Worm (Caenorhabditis elegans): ENCODE data around the gene E02C12.11.

E02C12.11 gene

DNA sequence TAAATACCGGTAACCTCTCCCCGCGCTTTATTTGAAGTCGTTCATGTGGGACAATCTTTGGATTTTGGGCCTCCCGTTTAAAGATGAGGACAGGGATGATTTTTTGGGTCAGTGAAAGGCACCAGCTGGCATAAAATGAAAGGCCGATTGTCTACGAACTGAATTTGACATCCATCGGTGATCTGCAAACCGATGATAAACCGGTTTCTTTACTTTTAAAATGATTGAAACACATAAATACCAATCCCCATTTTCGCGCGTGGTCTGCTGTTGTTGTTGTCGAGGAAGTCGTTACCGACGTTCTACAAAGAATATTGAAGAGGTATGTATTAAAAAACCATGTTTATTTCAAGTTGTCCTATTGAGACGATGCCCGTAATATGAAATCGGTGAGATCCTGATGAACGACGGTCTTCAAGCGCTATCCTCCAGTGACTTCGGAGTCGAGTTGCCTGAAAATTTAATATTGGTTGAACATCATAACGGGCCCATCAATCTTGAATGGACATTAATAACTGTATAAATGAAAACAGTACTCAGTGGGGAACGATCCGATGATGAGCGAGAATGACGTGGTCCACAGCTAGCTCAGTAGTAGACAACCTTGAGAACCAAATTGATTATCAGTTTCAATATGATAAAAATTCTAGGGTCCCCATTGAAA is 36.6 kb downstream of the E02C12.11 start:
- no peak for TF ChIP-seq unc-62 (GFP tag; optimal IDR thresholded peaks at IDR 0.05)

DNA sequence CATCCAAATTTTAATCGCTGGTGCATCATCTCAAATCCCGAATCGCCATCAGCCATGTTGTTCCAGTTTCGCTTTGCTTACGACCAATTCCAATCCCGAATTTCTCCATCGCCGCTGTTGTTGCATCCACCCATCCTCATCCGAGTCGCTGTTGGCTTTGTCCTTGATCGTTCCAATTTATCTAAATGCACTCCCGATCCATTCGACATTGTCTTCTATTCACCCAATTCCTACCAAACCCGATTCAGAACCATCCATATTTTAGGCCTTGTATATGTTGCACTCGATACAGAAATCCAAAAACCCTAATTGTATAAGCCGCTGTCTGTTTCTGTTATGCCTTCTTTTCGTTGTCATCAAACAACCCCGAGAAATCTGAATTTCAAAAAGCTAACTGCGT is 39.4 kb downstream of the E02C12.11 start:
- TF ChIP-seq unc-62 (GFP tag; optimal IDR thresholded peaks at IDR 0.05) = no peak

DNA sequence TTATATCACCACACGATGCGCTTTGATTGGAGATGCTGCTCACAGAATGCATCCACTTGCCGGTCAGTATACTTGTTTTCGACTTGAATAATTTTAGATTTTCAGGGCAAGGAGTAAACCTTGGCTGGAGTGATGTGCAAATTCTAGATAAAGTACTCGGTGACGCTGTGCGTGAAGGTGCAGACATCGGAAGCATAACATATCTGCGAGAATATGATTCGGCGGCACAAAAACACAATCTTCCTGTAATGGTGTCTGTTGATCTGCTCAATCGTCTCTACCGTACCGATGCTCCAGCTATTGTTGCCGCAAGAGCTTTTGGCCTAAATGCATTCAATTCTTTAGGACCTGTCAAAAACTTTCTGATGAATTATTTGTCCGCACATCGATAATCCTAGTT is 41.3 kb downstream of the E02C12.11 start:
- TF ChIP-seq unc-62 (GFP tag; optimal IDR thresholded peaks at IDR 0.05) = no peak

DNA sequence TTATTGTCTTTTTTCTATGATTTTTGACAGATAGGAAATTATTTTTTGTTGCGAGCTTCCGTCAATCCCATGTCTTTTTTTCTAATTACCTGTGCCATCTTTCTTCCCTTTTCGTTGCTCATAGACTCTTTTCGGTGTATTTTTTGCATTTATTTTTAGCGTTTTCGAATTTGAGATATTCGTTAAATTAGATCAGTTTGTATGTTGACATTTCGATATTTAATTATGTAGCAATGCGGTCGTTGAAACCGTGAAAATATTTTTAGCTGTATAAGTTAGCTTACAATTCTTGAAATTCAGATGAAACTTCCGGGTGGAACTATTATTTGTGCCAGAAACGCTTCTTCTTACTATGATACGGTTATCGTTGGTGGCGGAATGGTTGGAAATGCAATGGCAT is 43.2 kb downstream of the E02C12.11 start, which contains the start of gene coq-6:
Gene coq-6 (plus strand): TSS at position 301 of the 400 bp plus-strand sequence.
- no peak for TF ChIP-seq unc-62 (GFP tag; optimal IDR thresholded peaks at IDR 0.05)

ce11 chrV:9334216-9334615 is 45.5 kb downstream of the E02C12.11 start, which contains the start of gene ucp-4:
Gene ucp-4, plus strand, starts transcription at chrV:9334298.
- no peak for TF ChIP-seq unc-62 (GFP tag; optimal IDR thresholded peaks at IDR 0.05)

DNA sequence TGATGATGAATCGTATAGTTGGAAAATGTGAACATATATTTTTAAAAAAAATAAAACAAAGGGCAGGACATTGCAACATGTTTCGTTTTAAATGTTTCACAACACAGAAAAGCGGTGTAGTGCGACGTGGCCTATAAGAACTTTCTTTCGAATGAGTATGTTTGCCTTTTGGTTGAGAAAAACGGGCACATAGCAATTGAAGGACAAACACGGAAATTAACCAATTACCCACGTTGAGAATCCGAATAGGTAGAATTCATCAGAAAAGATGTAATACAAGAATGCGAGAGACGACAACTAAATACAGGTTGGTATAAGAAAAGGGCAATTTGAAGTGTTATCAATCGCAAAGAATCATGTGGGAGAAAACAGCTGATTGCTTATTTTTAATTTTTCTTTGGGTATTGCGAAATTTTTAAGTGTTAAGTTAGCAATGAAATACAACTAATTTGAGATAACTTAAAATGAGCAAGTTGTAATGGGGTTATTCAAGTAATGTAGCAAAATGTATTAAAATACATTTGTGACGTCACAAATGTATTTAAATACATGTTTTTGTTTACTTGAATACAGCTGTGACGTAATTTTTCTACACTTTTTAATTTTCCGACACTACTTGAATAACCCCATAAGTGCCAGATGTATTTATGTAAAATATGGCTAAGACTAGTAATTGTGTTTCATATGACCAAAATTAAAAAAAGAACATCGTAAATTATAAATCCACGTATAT is 46.2 kb downstream of the E02C12.11 start, which contains the start of gene acl-14:
Gene acl-14 (minus strand): TSS at position 316 of the 733 bp plus-strand sequence.
- TF ChIP-seq unc-62 (GFP tag; optimal IDR thresholded peaks at IDR 0.05) = no peak

- TF ChIP-seq unc-62 (GFP tag; optimal IDR thresholded peaks at IDR 0.05) = no peak
Observed at ce11 chrV:9332611-9333315, 46.9 kb downstream of the E02C12.11 start.
